Worm (Caenorhabditis elegans): ENCODE measurements around the gene C53A3.3.

ce11 chrV:5772503-5772902 is 16.2 kb downstream of the C53A3.3 start:
- TF ChIP-seq ama-1 (optimal IDR thresholded peaks at IDR 0.05) = no peak
- TF ChIP-seq zag-1 (tag; optimal IDR thresholded peaks at IDR 0.05) = no peak
- no peak for TF ChIP-seq unc-86 (tag; optimal IDR thresholded peaks at IDR 0.05)
- TF ChIP-seq mdl-1 (tag; optimal IDR thresholded peaks at IDR 0.05) = no peak
